Worm (Caenorhabditis elegans): ENCODE data around the gene Y81B9A.3.

The Y81B9A.3 gene

DNA sequence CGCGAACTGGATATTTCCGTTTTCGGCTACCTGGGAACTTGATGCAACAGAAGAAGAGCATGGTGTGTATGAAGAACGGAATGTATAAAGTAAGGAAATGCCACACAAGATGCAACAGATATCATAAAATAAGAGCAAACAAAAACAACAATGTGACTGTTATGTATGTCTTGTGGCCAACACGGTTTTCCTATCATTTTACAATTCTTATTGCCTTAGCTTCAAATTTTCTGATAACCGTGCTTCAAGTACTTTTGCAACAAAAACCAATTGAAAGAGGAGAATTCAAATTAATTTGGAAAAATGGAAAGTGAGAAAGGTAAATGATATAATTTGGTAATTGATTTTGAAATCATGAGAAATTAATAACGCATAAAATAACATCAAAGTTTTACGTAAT, 49.3 kb downstream of the Y81B9A.3 start:
- no peak for TF ChIP-seq nhr-76 (tag; optimal IDR thresholded peaks at IDR 0.05)
- TF ChIP-seq ceh-83 (GFP tag; optimal IDR thresholded peaks at IDR 0.05): no peak
- no peak for TF ChIP-seq mab-5 (tag; optimal IDR thresholded peaks at IDR 0.05)
- TF ChIP-seq lin-32 (GFP tag; optimal IDR thresholded peaks at IDR 0.05): no peak
- TF ChIP-seq nhr-12 (tag; optimal IDR thresholded peaks at IDR 0.05): no peak
- no peak for TF ChIP-seq pha-4 (tag; optimal IDR thresholded peaks at IDR 0.05)
- TF ChIP-seq blmp-1 (tag; optimal IDR thresholded peaks at IDR 0.05): no peak
- TF ChIP-seq unc-120 (tag; optimal IDR thresholded peaks at IDR 0.05; ENCODE audit: poor library complexity, severe bottlenecking): no peak
- no peak for TF ChIP-seq bed-3 (GFP tag; optimal IDR thresholded peaks at IDR 0.05)
- no peak for TF ChIP-seq zip-8 (tag; optimal IDR thresholded peaks at IDR 0.05)
- no peak for TF ChIP-seq ztf-11 (tag; optimal IDR thresholded peaks at IDR 0.05)
- no peak for TF ChIP-seq nhr-28 (tag; optimal IDR thresholded peaks at IDR 0.05)
- no peak for TF ChIP-seq sem-2 (GFP tag; optimal IDR thresholded peaks at IDR 0.05)
- no peak for TF ChIP-seq tbx-8 (GFP tag; optimal IDR thresholded peaks at IDR 0.05)
- TF ChIP-seq hlh-1 (tag; optimal IDR thresholded peaks at IDR 0.05): no peak
- no peak for TF ChIP-seq ham-2 (GFP tag; optimal IDR thresholded peaks at IDR 0.05)
- no peak for TF ChIP-seq cnd-1 (tag; optimal IDR thresholded peaks at IDR 0.05)
- TF ChIP-seq ceh-43 (GFP tag; optimal IDR thresholded peaks at IDR 0.05): no peak
- TF ChIP-seq ceh-39 (tag; optimal IDR thresholded peaks at IDR 0.05): no peak

- TF ChIP-seq blmp-1 (tag; optimal IDR thresholded peaks at IDR 0.05) (no peak), mep-1 (tag; optimal IDR thresholded peaks at IDR 0.05) (no peak), ham-2 (GFP tag; optimal IDR thresholded peaks at IDR 0.05) (no peak), lsy-2 (tag; optimal IDR thresholded peaks at IDR 0.05) (no peak), sptf-1 (tag; optimal IDR thresholded peaks at IDR 0.05) (no peak), cnd-1 (tag; optimal IDR thresholded peaks at IDR 0.05) (no peak), lin-13 (tag; optimal IDR thresholded peaks at IDR 0.05) (no peak), unc-120 (tag; optimal IDR thresholded peaks at IDR 0.05; ENCODE audit: poor library complexity, severe bottlenecking) (no peak), tbx-8 (GFP tag; optimal IDR thresholded peaks at IDR 0.05) (no peak)
Measured at ce11 chrX:9232037-9232436, 49.8 kb downstream of the Y81B9A.3 start, which contains the start of gene vav-1. Gene vav-1 (minus strand): TSS chrX:9232137.

All from whole organism, mixed stage, embryonic.